Worm (Caenorhabditis elegans) whole organism, mixed stage, embryonic: ENCODE measurements around the gene npr-29.

Experiments used
- blmp-1 ChIP-seq: fragments of 150-350 bp; optimal IDR thresholded peaks from 2 replicates; lab custom pipeline; 2014; ENCODE audit warnings: missing biosample characterization, missing genetic modification characterization
- ces-1 ChIP-seq: fragments of 150-350 bp; optimal IDR thresholded peaks from 2 replicates; lab custom pipeline; 2014; ENCODE audit warnings: missing biosample characterization, missing genetic modification reagents, missing genetic modification characterization
- drap-1 ChIP-seq: fragments of 200-800 bp; sonication (Bioruptor generic); optimal IDR thresholded peaks from 3 replicates; lab custom pipeline; 2018; ENCODE audit warnings: mild to moderate bottlenecking, missing genetic modification characterization, missing compliant biosample characterization
- elt-1 ChIP-seq: sonication (generic microtip); optimal IDR thresholded peaks from 2 replicates; lab custom pipeline; 2017; ENCODE audit warnings: missing genetic modification characterization, mild to moderate bottlenecking, missing compliant biosample characterization, antibody characterized with exemption, moderate library complexity, borderline replicate concordance; ENCODE audit not compliant: insufficient read depth
- mls-2 ChIP-seq: sonication (generic microtip); optimal IDR thresholded peaks from 2 replicates; lab custom pipeline; 2016; ENCODE audit warnings: mild to moderate bottlenecking, missing genetic modification characterization, moderate library complexity, missing compliant biosample characterization
- nhr-12 ChIP-seq: fragments of 150-350 bp; optimal IDR thresholded peaks from 2 replicates; lab custom pipeline; 2014; ENCODE audit warnings: missing biosample characterization, missing genetic modification characterization
- snpc-4 ChIP-seq: fragments of 150-350 bp; optimal IDR thresholded peaks from 2 replicates; lab custom pipeline; 2014; ENCODE audit warnings: missing biosample characterization, missing genetic modification characterization
- tbx-8 ChIP-seq: fragments of 200-800 bp; sonication (Bioruptor generic); optimal IDR thresholded peaks from 2 replicates; lab custom pipeline; 2018; ENCODE audit warnings: mild to moderate bottlenecking, missing genetic modification characterization, moderate library complexity, missing compliant biosample characterization
- unc-62 ChIP-seq: fragments of 150-350 bp; optimal IDR thresholded peaks from 2 replicates; lab custom pipeline; 2014; ENCODE audit warnings: missing biosample characterization, missing genetic modification reagents, missing genetic modification characterization
- zip-8 ChIP-seq: fragments of 150-350 bp; optimal IDR thresholded peaks from 2 replicates; lab custom pipeline; 2014; ENCODE audit warnings: missing biosample characterization, missing genetic modification characterization
- ztf-11 ChIP-seq: fragments of 150-350 bp; optimal IDR thresholded peaks from 2 replicates; lab custom pipeline; 2014; ENCODE audit warnings: missing biosample characterization, missing genetic modification characterization

DNA sequence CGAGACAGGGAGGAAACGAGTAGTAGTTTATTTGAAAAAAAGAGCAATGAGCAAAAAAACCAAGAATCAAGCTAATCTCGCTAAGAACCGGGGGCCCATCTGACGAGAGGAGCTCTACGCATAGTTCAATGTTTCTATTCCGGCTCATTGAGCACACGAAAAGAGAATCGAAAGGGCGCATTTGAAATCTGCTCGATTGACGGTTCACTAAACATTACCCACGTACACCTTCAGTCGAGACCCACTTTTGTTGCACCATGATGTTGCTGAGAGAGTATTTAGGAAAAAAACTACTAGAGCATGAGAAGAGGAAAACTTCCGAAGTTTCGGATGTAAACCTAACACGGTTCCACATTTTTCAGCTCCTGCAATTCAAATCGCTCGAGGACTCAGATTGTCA, 9.7 kb upstream of the npr-29 start:
- TF ChIP-seq blmp-1 (no peak), zip-8 (tag; lab: Kevin White, UChicago) (no peak), tbx-8 (GFP tag; lab: Kevin White, UChicago) (no peak), ztf-11 (tag; lab: Kevin White, UChicago) (no peak), elt-1 (no peak), drap-1 (GFP tag; lab: Kevin White, UChicago) (no peak), mls-2 (tag; lab: Kevin White, UChicago) (no peak), snpc-4 (no peak), unc-62 (no peak), nhr-12 (tag; lab: Kevin White, UChicago) (no peak), ces-1 (GFP tag; lab: Kevin White, UChicago) (no peak)
